Worm (Caenorhabditis elegans): ENCODE results near the gene idpp-13.
A peak's percentile ranks its signal among the peaks of the same experiment; 100 is the strongest.

The idpp-13 gene

DNA sequence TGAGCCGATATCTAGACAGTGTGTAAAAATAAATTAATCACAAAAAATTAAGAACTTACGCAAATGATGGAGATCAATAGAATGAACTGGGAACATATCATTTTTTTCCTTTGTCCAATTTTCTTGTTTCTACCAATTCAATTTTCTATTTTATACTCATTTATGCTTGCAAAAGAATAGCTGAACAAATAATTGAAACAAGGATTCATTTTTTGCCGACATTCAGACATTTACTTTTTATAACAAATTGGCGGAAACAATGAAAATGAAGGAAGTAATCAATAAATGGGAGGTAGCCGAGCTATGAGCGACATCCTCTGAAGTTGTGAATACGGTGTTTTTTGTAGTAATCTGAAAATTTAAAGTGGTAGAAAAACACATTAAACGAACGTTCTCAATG lies at the start of gene idpp-13:
idpp-13 (minus strand) TSS at position 101 of the 400 bp plus-strand sequence.
- no peak for TF ChIP-seq elt-1 (tag; optimal IDR thresholded peaks at IDR 0.05)
- no peak for TF ChIP-seq nhr-43 (tag; optimal IDR thresholded peaks at IDR 0.05; ENCODE audit: poor library complexity, severe bottlenecking)
- TF ChIP-seq mdl-1 (tag; optimal IDR thresholded peaks at IDR 0.05): no peak
- TF ChIP-seq egl-27 (tag; optimal IDR thresholded peaks at IDR 0.05): no peak
- TF ChIP-seq ztf-4 (tag; optimal IDR thresholded peaks at IDR 0.05): no peak
- no peak for TF ChIP-seq aly-2 (tag; optimal IDR thresholded peaks at IDR 0.05)
- TF ChIP-seq nfya-1 (tag; optimal IDR thresholded peaks at IDR 0.05; ENCODE audit: insufficient read depth): no peak
- TF ChIP-seq elt-2 (tag; optimal IDR thresholded peaks at IDR 0.05): no peak

DNA sequence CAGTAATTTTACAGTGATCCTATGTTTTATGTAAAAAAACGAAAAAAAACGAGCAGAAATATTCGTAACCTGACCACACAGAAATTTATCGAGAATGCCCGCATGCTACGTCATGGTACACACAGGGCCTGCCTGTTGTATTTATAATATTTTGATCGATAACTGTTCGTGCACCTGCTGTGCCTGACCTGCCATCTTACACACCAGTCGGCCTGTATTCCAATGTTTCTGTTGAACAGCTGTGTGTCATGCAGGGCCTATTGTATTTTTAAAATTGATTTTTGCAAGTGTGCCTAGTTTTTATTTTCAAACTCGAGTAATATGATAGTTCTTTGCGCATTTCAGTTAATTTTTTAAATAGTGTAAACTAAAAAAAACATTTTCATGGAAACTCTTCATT lies 49.5 kb upstream of the idpp-13 start:
- TF ChIP-seq unc-62 (GFP tag; optimal IDR thresholded peaks at IDR 0.05): no peak
- no peak for TF ChIP-seq nhr-23 (tag; optimal IDR thresholded peaks at IDR 0.05)
- TF ChIP-seq lin-39 (tag; optimal IDR thresholded peaks at IDR 0.05): no peak
- no peak for TF ChIP-seq nhr-43 (tag; optimal IDR thresholded peaks at IDR 0.05; ENCODE audit: poor library complexity, severe bottlenecking)
- TF ChIP-seq jun-1 (tag; optimal IDR thresholded peaks at IDR 0.05): no peak
- no peak for TF ChIP-seq fkh-2 (tag; optimal IDR thresholded peaks at IDR 0.05)
- no peak for TF ChIP-seq skn-1 (tag; optimal IDR thresholded peaks at IDR 0.05)

DNA sequence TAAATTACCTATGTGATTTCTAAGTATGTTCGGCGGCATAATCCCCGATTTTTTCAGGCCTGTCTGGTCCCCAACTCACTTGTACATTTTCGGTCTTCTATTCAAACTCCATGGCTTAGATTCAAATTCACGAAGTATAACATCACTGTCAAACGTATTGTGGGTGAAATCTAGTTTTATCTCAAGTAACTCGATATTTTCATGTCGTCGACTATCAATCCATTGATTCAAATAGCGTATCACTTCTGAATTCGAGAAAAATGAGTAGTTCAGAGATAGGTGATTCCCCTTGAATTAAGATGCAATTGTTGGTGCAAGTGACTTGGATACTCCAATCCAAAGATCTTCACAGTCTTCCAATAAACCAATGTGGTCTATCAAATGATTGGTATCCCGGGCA lies 47.8 kb upstream of the idpp-13 start:
- TF ChIP-seq ceh-28 (tag; optimal IDR thresholded peaks at IDR 0.05) (no peak), unc-62 (GFP tag; optimal IDR thresholded peaks at IDR 0.05) (no peak), nhr-67 (tag; optimal IDR thresholded peaks at IDR 0.05) (no peak), nhr-43 (tag; optimal IDR thresholded peaks at IDR 0.05; ENCODE audit: poor library complexity, severe bottlenecking) (no peak), nhr-237 (tag; optimal IDR thresholded peaks at IDR 0.05) (no peak), nhr-23 (tag; optimal IDR thresholded peaks at IDR 0.05) (no peak)

DNA sequence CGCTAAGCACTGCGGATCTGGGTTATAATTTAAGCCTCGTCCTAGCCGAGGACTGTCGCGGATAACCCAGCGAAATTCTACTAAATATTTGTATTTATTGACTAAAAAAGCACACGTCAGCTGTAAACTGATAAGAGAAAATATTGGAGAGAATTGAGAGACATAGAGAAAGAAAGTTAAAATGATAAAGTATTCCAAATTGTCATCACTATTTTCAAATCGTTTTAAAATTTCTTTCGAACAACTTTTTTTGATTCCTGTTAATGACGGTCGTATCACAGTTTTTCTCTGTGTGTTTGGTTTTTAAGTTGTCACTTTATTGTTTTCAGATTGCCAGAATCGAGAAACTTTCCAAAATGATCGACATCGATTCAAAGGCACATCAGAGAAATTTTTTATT lies 45.2 kb upstream of the idpp-13 start, which contains the start of gene fbxa-51:
fbxa-51 (plus strand) TSS at position 322 of the 400 bp plus-strand sequence.
- peak; percentile 58 for TF ChIP-seq elt-2 (tag; optimal IDR thresholded peaks at IDR 0.05)
- no peak for TF ChIP-seq mdl-1 (tag; optimal IDR thresholded peaks at IDR 0.05)

DNA sequence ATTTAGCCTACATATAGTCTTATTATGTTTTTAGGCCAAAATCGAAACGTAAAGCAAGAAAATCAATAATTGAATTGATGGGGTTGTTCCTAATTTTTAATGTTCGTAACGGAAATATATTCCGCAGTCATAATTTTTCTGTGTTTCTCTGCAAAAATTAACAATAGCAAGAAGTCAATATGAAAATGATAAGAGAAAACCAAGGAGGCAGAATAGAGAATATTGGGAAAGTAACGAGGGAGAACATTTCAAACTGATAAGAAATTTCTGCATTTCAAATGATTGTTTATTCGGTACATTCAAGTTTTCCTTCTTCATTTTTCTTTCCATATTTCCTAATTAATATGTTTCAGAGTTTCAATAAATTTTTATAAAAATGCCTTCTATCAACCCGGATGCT lies 39.2 kb upstream of the idpp-13 start, which contains the start of gene fbxa-54:
fbxa-54 (plus strand) TSS at position 354 of the 400 bp plus-strand sequence.
- TF ChIP-seq pha-4 (tag; optimal IDR thresholded peaks at IDR 0.05): peak; percentile 66
- TF ChIP-seq egl-5 (tag; optimal IDR thresholded peaks at IDR 0.05): no peak
- TF ChIP-seq jun-1 (tag; optimal IDR thresholded peaks at IDR 0.05): no peak
- TF ChIP-seq snpc-4 (tag; optimal IDR thresholded peaks at IDR 0.05): no peak
- peak; percentile 70 for TF ChIP-seq elt-2 (tag; optimal IDR thresholded peaks at IDR 0.05)
- TF ChIP-seq zag-1 (tag; optimal IDR thresholded peaks at IDR 0.05): no peak
- TF ChIP-seq elt-3 (tag; optimal IDR thresholded peaks at IDR 0.05): no peak
- TF ChIP-seq nhr-23 (tag; optimal IDR thresholded peaks at IDR 0.05): no peak

DNA sequence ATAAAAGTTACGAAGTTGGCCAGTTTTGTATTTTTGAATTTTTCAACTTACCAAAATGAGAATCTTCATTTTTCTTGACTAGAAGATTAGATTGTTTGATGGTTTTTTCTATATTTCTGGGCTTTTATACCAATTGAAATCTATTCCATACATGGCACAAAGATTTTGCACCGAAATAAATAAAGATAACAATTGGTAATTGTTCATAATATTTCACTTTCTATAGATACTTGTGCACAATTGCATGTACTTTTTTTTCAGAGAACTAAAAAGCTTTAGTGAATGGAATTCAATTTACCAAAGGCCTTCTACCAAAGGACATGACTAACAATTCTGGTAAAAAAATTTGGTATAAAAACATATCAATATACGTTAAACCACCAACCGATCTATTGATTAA lies 37.8 kb upstream of the idpp-13 start, which contains the start of the genes T12B5.15 and T12B5.14:
T12B5.15 (minus strand) TSS at position 101 of the 400 bp plus-strand sequence.
T12B5.14 (plus strand) TSS at position 321 of the 400 bp plus-strand sequence.
- TF ChIP-seq ZK546.5 (tag; optimal IDR thresholded peaks at IDR 0.05): no peak
- no peak for TF ChIP-seq ztf-11 (tag; optimal IDR thresholded peaks at IDR 0.05)
- no peak for TF ChIP-seq aly-2 (tag; optimal IDR thresholded peaks at IDR 0.05)
- TF ChIP-seq nhr-12 (tag; optimal IDR thresholded peaks at IDR 0.05): no peak
- TF ChIP-seq daf-12 (tag; optimal IDR thresholded peaks at IDR 0.05): no peak
- no peak for TF ChIP-seq tbx-2 (tag; optimal IDR thresholded peaks at IDR 0.05)
- no peak for TF ChIP-seq nhr-11 (tag; optimal IDR thresholded peaks at IDR 0.05)
- no peak for TF ChIP-seq skn-1 (tag; optimal IDR thresholded peaks at IDR 0.05)

DNA sequence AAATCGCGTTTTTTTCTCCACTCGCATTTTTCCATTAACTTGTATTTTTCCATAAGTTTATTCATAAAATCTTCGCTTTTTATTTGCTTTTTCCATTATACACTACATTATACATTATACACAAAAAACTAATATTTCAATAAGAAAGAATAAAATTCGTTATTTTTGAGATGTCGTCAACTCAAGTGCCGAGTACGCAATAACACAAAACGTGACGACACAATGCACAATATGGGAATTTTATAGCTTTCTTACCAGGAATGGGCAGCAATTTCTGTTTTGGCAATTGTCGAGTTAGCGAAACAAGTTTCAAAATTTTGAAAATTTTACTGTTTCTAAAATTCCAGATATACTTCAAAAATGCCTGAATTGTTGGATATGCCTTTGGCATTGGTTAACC lies 35.4 kb upstream of the idpp-13 start, which contains the start of gene fbxa-10:
fbxa-10 (plus strand) TSS at position 207 of the 400 bp plus-strand sequence.
- TF ChIP-seq nhr-67 (tag; optimal IDR thresholded peaks at IDR 0.05): no peak
- TF ChIP-seq unc-62 (GFP tag; optimal IDR thresholded peaks at IDR 0.05): no peak
- TF ChIP-seq elt-3 (tag; optimal IDR thresholded peaks at IDR 0.05): no peak
- TF ChIP-seq ceh-28 (tag; optimal IDR thresholded peaks at IDR 0.05): no peak
- no peak for TF ChIP-seq eor-1 (tag; optimal IDR thresholded peaks at IDR 0.05)
- TF ChIP-seq ztf-4 (tag; optimal IDR thresholded peaks at IDR 0.05): no peak
- no peak for TF ChIP-seq mml-1 (tag; optimal IDR thresholded peaks at IDR 0.05)
- peak; percentile 59 for TF ChIP-seq hmg-11 (tag; optimal IDR thresholded peaks at IDR 0.05)
- no peak for TF ChIP-seq lin-39 (tag; optimal IDR thresholded peaks at IDR 0.05)
- TF ChIP-seq nfya-1 (tag; optimal IDR thresholded peaks at IDR 0.05; ENCODE audit: insufficient read depth): no peak
- TF ChIP-seq zag-1 (tag; optimal IDR thresholded peaks at IDR 0.05): no peak
- TF ChIP-seq R02D3.7 (tag; optimal IDR thresholded peaks at IDR 0.05): no peak
- TF ChIP-seq fkh-10 (GFP tag; optimal IDR thresholded peaks at IDR 0.05): no peak
- no peak for TF ChIP-seq nhr-77 (tag; optimal IDR thresholded peaks at IDR 0.05)
- peak; percentile 2 for TF ChIP-seq egl-5 (tag; optimal IDR thresholded peaks at IDR 0.05)
- no peak for TF ChIP-seq sea-2 (GFP tag; optimal IDR thresholded peaks at IDR 0.05)
- peak; percentile 30 for TF ChIP-seq pha-4 (tag; optimal IDR thresholded peaks at IDR 0.05)
- no peak for TF ChIP-seq ZK546.5 (tag; optimal IDR thresholded peaks at IDR 0.05)
- no peak for TF ChIP-seq nhr-237 (tag; optimal IDR thresholded peaks at IDR 0.05)
- no peak for TF ChIP-seq fos-1 (tag; optimal IDR thresholded peaks at IDR 0.05)
- no peak for TF ChIP-seq unc-39 (tag; optimal IDR thresholded peaks at IDR 0.05)
- no peak for TF ChIP-seq nhr-43 (tag; optimal IDR thresholded peaks at IDR 0.05; ENCODE audit: poor library complexity, severe bottlenecking)
- TF ChIP-seq nhr-12 (tag; optimal IDR thresholded peaks at IDR 0.05): no peak
